Worm (Caenorhabditis elegans) whole organism, L2 larva: ENCODE data around the gene nhr-282.

Experiments used
- ZK546.5 ChIP-seq: sonication (generic microtip); optimal IDR thresholded peaks from 2 replicates; lab custom pipeline; 2017; ENCODE audit warnings: missing biosample characterization, missing genetic modification characterization
- ceh-16 ChIP-seq: fragments of 150-350 bp; optimal IDR thresholded peaks from 2 replicates; lab custom pipeline; 2014; ENCODE audit warnings: missing biosample characterization, missing genetic modification characterization
- ceh-82 ChIP-seq: fragments of 150-350 bp; optimal IDR thresholded peaks from 2 replicates; lab custom pipeline; 2014; ENCODE audit warnings: missing biosample characterization, missing genetic modification characterization
- elt-1 ChIP-seq: fragments of 150-350 bp; optimal IDR thresholded peaks from 2 replicates; lab custom pipeline; 2014; ENCODE audit warnings: missing biosample characterization, missing genetic modification characterization
- fos-1 ChIP-seq: fragments of 150-350 bp; optimal IDR thresholded peaks from 2 replicates; lab custom pipeline; 2014; ENCODE audit warnings: missing biosample characterization, missing genetic modification characterization
- lin-13 ChIP-seq: fragments of 150-350 bp; optimal IDR thresholded peaks from 2 replicates; lab custom pipeline; 2014; ENCODE audit warnings: missing biosample characterization, missing genetic modification reagents, missing genetic modification characterization
- mdl-1 ChIP-seq, 2 experiments: fragments of 150-350 bp in 1 of 2; sonication (generic microtip) in 1 of 2; optimal IDR thresholded peaks; 2 replicates each; lab custom pipeline; 2017; ENCODE audit warnings: missing biosample characterization in 2 of 2, missing genetic modification characterization in 2 of 2
- nhr-11 ChIP-seq: fragments of 150-350 bp; optimal IDR thresholded peaks from 2 replicates; lab custom pipeline; 2014; ENCODE audit warnings: missing biosample characterization, missing genetic modification characterization
- nhr-12 ChIP-seq: fragments of 150-350 bp; optimal IDR thresholded peaks from 2 replicates; lab custom pipeline; 2014; ENCODE audit warnings: missing biosample characterization, missing genetic modification characterization
- nhr-237 ChIP-seq: fragments of 150-350 bp; optimal IDR thresholded peaks from 2 replicates; lab custom pipeline; 2014; ENCODE audit warnings: missing biosample characterization, missing genetic modification characterization
- unc-39 ChIP-seq: fragments of 150-350 bp; optimal IDR thresholded peaks from 2 replicates; lab custom pipeline; 2014; ENCODE audit warnings: missing biosample characterization, missing genetic modification characterization
- zag-1 ChIP-seq: fragments of 150-350 bp; optimal IDR thresholded peaks from 2 replicates; lab custom pipeline; 2014; ENCODE audit warnings: missing biosample characterization, missing genetic modification characterization

DNA sequence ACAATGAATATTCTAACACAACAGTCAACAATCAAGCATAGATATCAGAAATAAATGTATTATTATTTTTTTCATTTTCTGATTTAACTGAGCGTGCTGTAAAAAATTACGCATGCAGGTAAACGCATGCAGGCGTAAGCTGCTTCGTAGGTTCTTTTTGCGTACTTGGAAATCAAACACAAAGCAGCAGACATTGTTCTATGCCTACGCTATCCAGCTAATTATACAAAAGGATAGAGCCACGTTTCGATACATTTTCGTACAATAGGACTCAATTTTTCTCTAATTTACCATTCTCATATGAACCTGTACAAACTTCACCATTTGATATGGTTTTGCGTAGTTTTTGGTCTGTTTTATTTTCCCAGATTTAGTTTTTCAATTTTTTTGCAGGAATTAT, 29.6 kb upstream of the nhr-282 start, which contains the start of gene T26E4.3:
- TF ChIP-seq ceh-16 (tag; lab: Kevin White, UChicago) = no peak
- no peak for TF ChIP-seq fos-1 (tag; lab: Kevin White, UChicago)
- TF ChIP-seq unc-39 (tag; lab: Kevin White, UChicago) = no peak
- TF ChIP-seq mdl-1 (tag; optimal IDR thresholded peaks at IDR 0.05; lab: Kevin White, UChicago) = no peak
- no peak for TF ChIP-seq lin-13 (GFP tag; lab: Kevin White, UChicago)
- TF ChIP-seq ZK546.5 (tag; lab: Kevin White, UChicago) = no peak
- no peak for TF ChIP-seq nhr-237 (tag; lab: Kevin White, UChicago)
- TF ChIP-seq nhr-11 (tag; lab: Kevin White, UChicago) = no peak
- no peak for TF ChIP-seq elt-1 (tag; lab: Kevin White, UChicago)
- no peak for TF ChIP-seq zag-1 (tag; lab: Kevin White, UChicago)
- TF ChIP-seq ceh-82 = no peak
- no peak for TF ChIP-seq nhr-12 (tag; lab: Kevin White, UChicago)
